Worm (Caenorhabditis elegans) whole organism, L2 larva: ENCODE data around the gene glb-23.

Experiments
- C34F6.9 ChIP-seq: fragments of 150-350 bp; optimal IDR thresholded peaks from 2 replicates; lab custom pipeline; 2014; ENCODE audit warnings: missing biosample characterization, missing genetic modification characterization
- F13H6.1 ChIP-seq: sonication (generic microtip); optimal IDR thresholded peaks from 2 replicates; lab custom pipeline; 2016; ENCODE audit warnings: missing genetic modification characterization, missing compliant biosample characterization
- R02D3.7 ChIP-seq: fragments of 150-350 bp; optimal IDR thresholded peaks from 2 replicates; lab custom pipeline; 2014; ENCODE audit warnings: missing biosample characterization, missing genetic modification characterization
- alr-1 ChIP-seq: fragments of 150-350 bp; optimal IDR thresholded peaks from 2 replicates; lab custom pipeline; 2014; ENCODE audit warnings: missing biosample characterization, missing genetic modification characterization
- aly-2 ChIP-seq: fragments of 150-350 bp; optimal IDR thresholded peaks from 2 replicates; lab custom pipeline; 2014; ENCODE audit warnings: missing biosample characterization, missing genetic modification characterization
- ama-1 ChIP-seq: fragments of 150-350 bp; optimal IDR thresholded peaks from 2 replicates; lab custom pipeline; 2018; ENCODE audit warnings: inconsistent platforms
- blmp-1 ChIP-seq: sonication (generic microtip); optimal IDR thresholded peaks from 2 replicates; lab custom pipeline; 2017; ENCODE audit warnings: missing genetic modification characterization, mild to moderate bottlenecking, missing compliant biosample characterization, antibody characterized with exemption, moderate library complexity; ENCODE audit not compliant: insufficient read depth
- ceh-16 ChIP-seq: fragments of 150-350 bp; optimal IDR thresholded peaks from 2 replicates; lab custom pipeline; 2014; ENCODE audit warnings: missing biosample characterization, missing genetic modification characterization
- ceh-82 ChIP-seq: fragments of 150-350 bp; optimal IDR thresholded peaks from 2 replicates; lab custom pipeline; 2014; ENCODE audit warnings: missing biosample characterization, missing genetic modification characterization
- crh-2 ChIP-seq: sonication (generic microtip); optimal IDR thresholded peaks from 2 replicates; lab custom pipeline; 2017; ENCODE audit warnings: missing biosample characterization, missing genetic modification characterization
- dmd-4 ChIP-seq: sonication (generic microtip); optimal IDR thresholded peaks from 2 replicates; lab custom pipeline; 2017; ENCODE audit warnings: missing biosample characterization, missing genetic modification characterization
- egl-27 ChIP-seq: sonication (generic microtip); optimal IDR thresholded peaks from 3 replicates; lab custom pipeline; 2017; ENCODE audit warnings: missing biosample characterization, missing genetic modification reagents, missing genetic modification characterization
- elt-1 ChIP-seq: fragments of 150-350 bp; optimal IDR thresholded peaks from 2 replicates; lab custom pipeline; 2014; ENCODE audit warnings: missing biosample characterization, missing genetic modification characterization
- elt-3 ChIP-seq: sonication (generic microtip); optimal IDR thresholded peaks from 2 replicates; lab custom pipeline; 2017; ENCODE audit warnings: missing biosample characterization, missing genetic modification characterization
- fos-1 ChIP-seq: fragments of 150-350 bp; optimal IDR thresholded peaks from 2 replicates; lab custom pipeline; 2014; ENCODE audit warnings: missing biosample characterization, missing genetic modification characterization
- gmeb-1 ChIP-seq: fragments of 150-350 bp; optimal IDR thresholded peaks from 2 replicates; lab custom pipeline; 2014; ENCODE audit warnings: missing biosample characterization, missing genetic modification characterization
- lin-11 ChIP-seq: fragments of 150-350 bp; sonication (generic microtip); optimal IDR thresholded peaks from 2 replicates; lab custom pipeline; 2014; ENCODE audit warnings: missing biosample characterization, missing genetic modification characterization, inconsistent platforms, mixed read lengths
- lin-13 ChIP-seq: fragments of 150-350 bp; optimal IDR thresholded peaks from 2 replicates; lab custom pipeline; 2014; ENCODE audit warnings: missing biosample characterization, missing genetic modification reagents, missing genetic modification characterization
- lin-39 ChIP-seq: fragments of 150-350 bp; optimal IDR thresholded peaks from 2 replicates; lab custom pipeline; 2014; ENCODE audit warnings: missing biosample characterization, missing genetic modification reagents, missing genetic modification characterization
- lsy-2 ChIP-seq, 2 experiments: fragments of 150-350 bp in 1 of 2; sonication (generic microtip) in 1 of 2; optimal IDR thresholded peaks; 2 replicates each; lab custom pipeline; 2014 to 2017; ENCODE audit warnings: missing biosample characterization in 2 of 2, missing genetic modification characterization in 2 of 2
- mab-5 ChIP-seq: fragments of 150-350 bp; optimal IDR thresholded peaks from 2 replicates; lab custom pipeline; 2014; ENCODE audit warnings: missing biosample characterization, missing genetic modification characterization
- mdl-1 ChIP-seq, 2 experiments: fragments of 150-350 bp in 1 of 2; sonication (generic microtip) in 1 of 2; optimal IDR thresholded peaks; 2 replicates each; lab custom pipeline; 2017; ENCODE audit warnings: missing biosample characterization in 2 of 2, missing genetic modification characterization in 2 of 2
- nhr-10 ChIP-seq: sonication (generic microtip); optimal IDR thresholded peaks from 2 replicates; lab custom pipeline; 2017; ENCODE audit warnings: missing biosample characterization, missing genetic modification characterization
- nhr-11 ChIP-seq: fragments of 150-350 bp; optimal IDR thresholded peaks from 2 replicates; lab custom pipeline; 2014; ENCODE audit warnings: missing biosample characterization, missing genetic modification characterization
- nhr-12 ChIP-seq: fragments of 150-350 bp; optimal IDR thresholded peaks from 2 replicates; lab custom pipeline; 2014; ENCODE audit warnings: missing biosample characterization, missing genetic modification characterization
- nhr-129 ChIP-seq: fragments of 150-350 bp; optimal IDR thresholded peaks from 2 replicates; lab custom pipeline; 2014; ENCODE audit warnings: missing biosample characterization, missing genetic modification characterization
- nhr-21 ChIP-seq: fragments of 150-350 bp; optimal IDR thresholded peaks from 2 replicates; lab custom pipeline; 2014; ENCODE audit warnings: missing biosample characterization, missing genetic modification characterization
- nhr-237 ChIP-seq: fragments of 150-350 bp; optimal IDR thresholded peaks from 2 replicates; lab custom pipeline; 2014; ENCODE audit warnings: missing biosample characterization, missing genetic modification characterization
- nhr-25 ChIP-seq: fragments of 150-350 bp; sonication (generic microtip); optimal IDR thresholded peaks from 3 replicates; lab custom pipeline; 2014; ENCODE audit warnings: missing biosample characterization, missing genetic modification characterization
- nhr-6 ChIP-seq: fragments of 150-350 bp; optimal IDR thresholded peaks from 2 replicates; lab custom pipeline; 2014; ENCODE audit warnings: missing biosample characterization, missing genetic modification characterization
- nhr-77 ChIP-seq: fragments of 150-350 bp; optimal IDR thresholded peaks from 2 replicates; lab custom pipeline; 2014; ENCODE audit warnings: missing biosample characterization, missing genetic modification characterization
- peb-1 ChIP-seq: fragments of 150-350 bp; optimal IDR thresholded peaks from 2 replicates; lab custom pipeline; 2014; ENCODE audit warnings: missing biosample characterization, missing genetic modification characterization
- sem-4 ChIP-seq: fragments of 150-350 bp; optimal IDR thresholded peaks from 2 replicates; lab custom pipeline; 2014; ENCODE audit warnings: missing biosample characterization, missing genetic modification reagents, missing genetic modification characterization
- skn-1 ChIP-seq: sonication (generic microtip); optimal IDR thresholded peaks from 2 replicates; lab custom pipeline; 2017; ENCODE audit warnings: missing biosample characterization, missing genetic modification characterization
- sma-3 ChIP-seq: sonication (generic microtip); optimal IDR thresholded peaks from 2 replicates; lab custom pipeline; 2016; ENCODE audit warnings: missing genetic modification reagents, missing genetic modification characterization, missing compliant biosample characterization
- sma-9 ChIP-seq, 2 experiments: fragments of 150-350 bp in 1 of 2; sonication (generic microtip) in 1 of 2; optimal IDR thresholded peaks; 2 replicates each; lab custom pipeline; 2014 to 2016; ENCODE audit warnings: missing genetic modification characterization in 2 of 2, mild to moderate bottlenecking in 1 of 2, missing biosample characterization in 1 of 2, missing compliant biosample characterization in 1 of 2, missing genetic modification reagents in 1 of 2, moderate library complexity in 1 of 2
- unc-39 ChIP-seq: fragments of 150-350 bp; optimal IDR thresholded peaks from 2 replicates; lab custom pipeline; 2014; ENCODE audit warnings: missing biosample characterization, missing genetic modification characterization
- unc-55 ChIP-seq: fragments of 150-350 bp; sonication (generic microtip); optimal IDR thresholded peaks from 3 replicates; lab custom pipeline; 2014; ENCODE audit warnings: missing biosample characterization, missing genetic modification reagents, missing genetic modification characterization
- zag-1 ChIP-seq: fragments of 150-350 bp; optimal IDR thresholded peaks from 2 replicates; lab custom pipeline; 2014; ENCODE audit warnings: missing biosample characterization, missing genetic modification characterization
- ztf-1 ChIP-seq: fragments of 200-800 bp; sonication (Bioruptor generic); conservative IDR thresholded peaks from 2 replicates; pipeline ENCODE4 v1.3.6; 2022; ENCODE audit warnings: missing genetic modification characterization, missing compliant biosample characterization
- ztf-11 ChIP-seq: sonication (generic microtip); optimal IDR thresholded peaks from 2 replicates; lab custom pipeline; 2017; ENCODE audit warnings: missing biosample characterization, missing genetic modification characterization
- ztf-4 ChIP-seq: fragments of 150-350 bp; optimal IDR thresholded peaks from 2 replicates; lab custom pipeline; 2014; ENCODE audit warnings: missing biosample characterization, missing genetic modification characterization

Gene glb-23

DNA sequence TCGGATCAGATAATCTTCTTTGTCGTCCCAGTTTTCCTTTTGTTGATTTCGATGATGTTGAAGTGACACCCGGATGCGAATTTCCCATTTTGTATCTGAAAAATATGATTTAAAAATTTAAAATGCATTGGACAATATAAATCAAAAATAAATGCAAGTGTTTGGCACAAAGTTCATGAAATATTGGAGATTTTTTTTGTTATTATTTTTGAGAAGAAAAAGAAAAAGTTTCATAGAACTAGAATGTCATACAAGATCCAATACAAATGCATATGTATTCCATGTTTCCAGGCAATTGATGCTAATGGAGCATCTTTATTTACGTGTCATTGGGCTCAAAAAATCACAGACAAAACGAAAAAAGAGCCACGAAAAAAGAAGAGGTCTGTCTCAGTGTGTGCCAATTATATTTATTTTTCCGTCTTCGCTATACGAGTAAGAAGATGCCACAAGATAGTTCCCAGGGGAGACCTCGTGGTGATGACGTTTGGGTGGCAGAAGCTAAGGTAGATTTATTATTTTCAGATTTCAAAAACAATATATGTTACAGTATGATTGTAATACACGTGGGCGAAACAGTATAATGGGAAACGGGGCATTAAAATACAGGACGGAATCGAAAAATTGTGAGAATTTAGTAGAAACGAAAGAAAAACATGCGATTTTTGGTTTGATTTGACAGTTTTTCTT lies at the start of gene glb-23, which contains the start of gene R13A1.1:
TSS of gene glb-23 (minus strand) at position 101 of the 690 bp plus-strand sequence.
TSS of gene R13A1.1 (plus strand) at position 640 of the 690 bp plus-strand sequence.
- TF ChIP-seq ztf-1 (GFP tag; lab: Robert Waterston, UW) (no peak), unc-39 (tag; lab: Kevin White, UChicago) (no peak), sma-9 (GFP tag; optimal IDR thresholded peaks at IDR 0.05; lab: Kevin White, UChicago) (no peak), sma-9 (tag; optimal IDR thresholded peaks at IDR 0.05; lab: Kevin White, UChicago) (no peak), lin-11 (tag; lab: Kevin White, UChicago) (no peak), lin-13 (no peak), nhr-25 (tag; lab: Kevin White, UChicago) (no peak), sem-4 (tag; lab: Kevin White, UChicago) (no peak), ztf-4 (tag; lab: Kevin White, UChicago) (no peak), alr-1 (tag; lab: Kevin White, UChicago) (no peak), nhr-12 (tag; lab: Kevin White, UChicago) (no peak), nhr-10 (tag; lab: Kevin White, UChicago) (no peak), nhr-21 (tag; lab: Kevin White, UChicago) (no peak), fos-1 (tag; lab: Kevin White, UChicago) (no peak)

DNA sequence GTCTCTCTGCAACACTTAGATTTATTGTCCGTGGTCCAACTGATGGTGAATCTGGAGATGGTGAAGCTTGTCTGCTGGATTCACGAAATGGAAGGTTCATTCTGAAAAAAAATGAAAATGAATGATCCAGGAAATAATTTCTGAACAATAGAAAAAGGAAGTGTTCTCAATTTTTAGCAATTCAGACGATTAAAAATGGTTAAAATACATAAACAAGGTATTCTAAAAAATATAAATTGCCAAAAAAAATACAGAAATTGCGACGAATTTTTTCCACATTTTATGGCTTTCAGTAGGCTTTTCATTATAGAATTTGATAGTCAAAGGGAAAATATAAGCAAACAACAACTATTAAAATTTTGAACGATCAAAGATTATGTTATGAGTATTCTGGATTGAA lies 43.8 kb upstream of the glb-23 start, which contains the start of gene glb-2:
TSS of gene glb-2 (minus strand) at position 101 of the 400 bp plus-strand sequence.
- no peak for TF ChIP-seq nhr-237 (tag; lab: Kevin White, UChicago)
- no peak for TF ChIP-seq nhr-10 (tag; lab: Kevin White, UChicago)
- TF ChIP-seq lin-11 (tag; lab: Kevin White, UChicago), result no peak
- no peak for TF ChIP-seq ceh-82 (tag; lab: Kevin White, UChicago)
- TF ChIP-seq skn-1 (tag; lab: Kevin White, UChicago), result no peak
- TF ChIP-seq zag-1, result no peak
- no peak for TF ChIP-seq nhr-129 (tag; lab: Kevin White, UChicago)
- no peak for TF ChIP-seq unc-39 (tag; lab: Kevin White, UChicago)
- TF ChIP-seq elt-3 (tag; lab: Kevin White, UChicago), result no peak
- no peak for TF ChIP-seq F13H6.1 (tag; lab: Kevin White, UChicago)

DNA sequence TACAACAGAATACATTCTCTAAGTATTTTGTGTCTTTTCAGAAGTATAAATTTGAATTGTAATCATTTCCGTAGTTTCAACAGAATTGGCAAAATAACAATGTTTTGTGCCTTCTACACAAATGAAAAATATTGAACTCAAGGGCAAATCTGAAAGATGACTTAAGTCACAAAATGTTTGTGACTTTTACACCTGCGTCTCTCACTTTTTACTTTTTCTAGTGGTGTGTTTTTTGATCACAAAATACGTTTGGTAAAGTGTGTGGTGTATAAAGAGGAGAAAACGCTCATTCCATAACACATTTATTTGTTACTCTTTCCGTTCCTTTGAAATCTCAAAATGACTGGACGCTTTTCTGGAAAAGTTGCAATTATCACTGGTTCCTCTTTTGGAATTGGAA lies 41.3 kb upstream of the glb-23 start, which contains the start of gene C06E4.3:
TSS of gene C06E4.3 (plus strand) at position 289 of the 400 bp plus-strand sequence.
- TF ChIP-seq skn-1 (tag; lab: Kevin White, UChicago) (peak; percentile 47), unc-55 (peak; percentile 23), blmp-1 (no peak), nhr-77 (tag; lab: Kevin White, UChicago) (no peak), fos-1 (tag; lab: Kevin White, UChicago) (peak; percentile 22), sma-9 (GFP tag; optimal IDR thresholded peaks at IDR 0.05; lab: Kevin White, UChicago) (peak; percentile 73), sma-9 (tag; optimal IDR thresholded peaks at IDR 0.05; lab: Kevin White, UChicago) (no peak), nhr-237 (tag; lab: Kevin White, UChicago) (no peak)

DNA sequence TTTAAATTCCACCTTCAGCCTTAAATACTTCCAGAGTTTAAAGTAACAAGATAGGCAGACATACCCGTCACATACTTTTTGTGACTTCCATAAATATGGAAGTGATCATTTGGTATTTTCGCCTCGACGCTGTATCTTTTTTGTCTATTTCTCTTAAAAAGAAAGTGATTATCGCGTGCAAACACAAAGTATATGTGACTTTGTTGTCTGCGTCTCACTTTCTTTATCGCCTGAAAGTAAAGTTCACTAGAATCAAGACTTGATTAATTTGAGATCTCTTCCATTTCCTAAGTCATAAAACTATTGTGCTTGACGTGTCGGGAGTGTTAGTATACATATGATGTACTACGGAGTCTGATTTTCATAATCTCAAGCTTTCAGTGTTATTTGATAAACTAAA lies 39.0 kb upstream of the glb-23 start, which contains the start of gene C06E4.6:
TSS of gene C06E4.6 (minus strand) at position 51 of the 400 bp plus-strand sequence.
- TF ChIP-seq dmd-4 (tag; lab: Kevin White, UChicago), result no peak
- no peak for TF ChIP-seq ztf-4 (tag; lab: Kevin White, UChicago)
- TF ChIP-seq lsy-2 (tag; optimal IDR thresholded peaks at IDR 0.05; lab: Kevin White, UChicago), result no peak
- no peak for TF ChIP-seq ceh-16 (tag; lab: Kevin White, UChicago)
- TF ChIP-seq sma-9 (GFP tag; optimal IDR thresholded peaks at IDR 0.05; lab: Kevin White, UChicago), result peak; percentile 77
- no peak for TF ChIP-seq sma-9 (tag; optimal IDR thresholded peaks at IDR 0.05; lab: Kevin White, UChicago)
- no peak for TF ChIP-seq ztf-1 (GFP tag; lab: Robert Waterston, UW)
- no peak for TF ChIP-seq nhr-11
- no peak for TF ChIP-seq nhr-12 (tag; lab: Kevin White, UChicago)
- peak; percentile 71 for TF ChIP-seq fos-1 (tag; lab: Kevin White, UChicago)
- TF ChIP-seq ztf-11, result no peak
- TF ChIP-seq ama-1, result no peak
- no peak for TF ChIP-seq sma-3 (GFP tag; lab: Kevin White, UChicago)
- TF ChIP-seq nhr-25 (tag; lab: Kevin White, UChicago), result no peak
- no peak for TF ChIP-seq zag-1
- peak; percentile 32 for TF ChIP-seq egl-27 (tag; lab: Kevin White, UChicago)
- no peak for TF ChIP-seq crh-2
- TF ChIP-seq aly-2 (tag; lab: Kevin White, UChicago), result no peak
- no peak for TF ChIP-seq sem-4 (tag; lab: Kevin White, UChicago)
- TF ChIP-seq elt-3 (tag; lab: Kevin White, UChicago), result no peak
- no peak for TF ChIP-seq nhr-6 (tag; lab: Kevin White, UChicago)
- no peak for TF ChIP-seq mab-5
- no peak for TF ChIP-seq elt-1
- peak; percentile 44 for TF ChIP-seq gmeb-1 (tag; lab: Kevin White, UChicago)
- TF ChIP-seq peb-1 (tag; lab: Kevin White, UChicago), result no peak
- TF ChIP-seq alr-1 (tag; lab: Kevin White, UChicago), result no peak
- TF ChIP-seq mdl-1 (tag; optimal IDR thresholded peaks at IDR 0.05; lab: Kevin White, UChicago), result peak in 1 of 2 experiments; percentile 10
- TF ChIP-seq unc-39 (tag; lab: Kevin White, UChicago), result no peak
- TF ChIP-seq C34F6.9 (tag; lab: Kevin White, UChicago), result no peak
- TF ChIP-seq R02D3.7 (tag; lab: Kevin White, UChicago), result no peak
- no peak for TF ChIP-seq lin-11 (tag; lab: Kevin White, UChicago)
- TF ChIP-seq skn-1 (tag; lab: Kevin White, UChicago), result no peak
- no peak for TF ChIP-seq blmp-1
- no peak for TF ChIP-seq lin-39 (tag; lab: Kevin White, UChicago)
- TF ChIP-seq nhr-10 (tag; lab: Kevin White, UChicago), result no peak
- TF ChIP-seq unc-55, result peak; percentile 59
